Fruit fly (Drosophila melanogaster) whole organism, larva: Measurements from ENCODE around the gene CG34417.

Experiments used
- noc ChIP-seq: fragments of 200-800 bp; sonication (Bioruptor generic); optimal IDR thresholded peaks from 3 replicates; lab custom pipeline; 2019; ENCODE audit warnings: missing biosample characterization, mild to moderate bottlenecking, missing genetic modification characterization, moderate library complexity

The CG34417 gene

dm6 chrX:6571234-6571915, 30.8 kb downstream of the CG34417 start:
- peak; percentile 68 for TF ChIP-seq noc

dm6 chrX:6573799-6574198, 33.2 kb downstream of the CG34417 start:
- no peak for TF ChIP-seq noc

dm6 chrX:6574488-6574887, 33.9 kb downstream of the CG34417 start:
- TF ChIP-seq noc, result no peak

- no peak for TF ChIP-seq noc
Measured at dm6 chrX:6588990-6589389, 48.4 kb downstream of the CG34417 start, which contains the start of gene CG17717. Gene CG17717, plus strand, starts transcription at chrX:6589290.

dm6 chrX:6590681-6591289, 50.2 kb downstream of the CG34417 start, which contains the start of gene Pat1:
Gene Pat1, plus strand, starts transcription at chrX:6590776.
- TF ChIP-seq noc, result no peak

dm6 chrX:6592093-6592492, 51.5 kb downstream of the CG34417 start:
- peak; percentile 39 for TF ChIP-seq noc

dm6 chrX:6592745-6593144, 52.2 kb downstream of the CG34417 start:
- TF ChIP-seq noc, result no peak

dm6 chrX:6596788-6597187, 56.2 kb downstream of the CG34417 start, which contains the start of gene APC7:
Gene APC7, plus strand, starts transcription at chrX:6597088.
- no peak for TF ChIP-seq noc

- no peak for TF ChIP-seq noc
Measured at dm6 chrX:6599233-6599632, 58.7 kb downstream of the CG34417 start.

dm6 chrX:6599880-6600279, 59.3 kb downstream of the CG34417 start, which contains the start of gene pigs:
Gene pigs, plus strand, starts transcription at chrX:6600062.
- no peak for TF ChIP-seq noc

- TF ChIP-seq noc, result no peak
Measured at dm6 chrX:6601144-6601543, 60.6 kb downstream of the CG34417 start.

dm6 chrX:6601641-6602276, 61.2 kb downstream of the CG34417 start:
- TF ChIP-seq noc, result peak; percentile 84

dm6 chrX:6604706-6605105, 64.1 kb downstream of the CG34417 start:
- TF ChIP-seq noc, result no peak

- no peak for TF ChIP-seq noc
Measured at dm6 chrX:6611831-6612230, 71.3 kb downstream of the CG34417 start.

- TF ChIP-seq noc, result no peak
Measured at dm6 chrX:6612509-6612908, 71.9 kb downstream of the CG34417 start.

dm6 chrX:6613581-6613980, 73.0 kb downstream of the CG34417 start:
- TF ChIP-seq noc, result no peak

- no peak for TF ChIP-seq noc
Measured at dm6 chrX:6614266-6614665, 73.7 kb downstream of the CG34417 start.

dm6 chrX:6615476-6615875, 74.9 kb downstream of the CG34417 start:
- no peak for TF ChIP-seq noc
